Worm (Caenorhabditis elegans): Measurements from ENCODE around the gene C27D9.2.

DNA sequence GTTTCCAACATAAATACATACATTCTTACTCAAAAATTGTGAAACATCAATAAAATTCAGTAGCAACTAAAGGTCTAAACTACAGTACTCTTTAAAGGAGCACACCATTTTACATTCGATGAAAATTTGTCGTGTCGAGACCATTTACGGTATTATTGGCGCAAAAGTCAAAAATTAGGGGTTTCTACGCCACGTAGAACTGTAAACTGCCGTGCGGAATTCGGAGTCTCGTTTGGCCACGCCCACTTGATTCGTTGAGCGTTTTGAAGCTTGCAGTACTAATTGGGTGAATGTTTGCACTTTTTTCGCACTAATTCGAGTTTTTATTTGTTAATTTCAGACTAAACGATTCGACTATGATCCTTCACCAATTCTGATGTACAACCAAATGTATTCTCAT is 34.0 kb upstream of the C27D9.2 start:
- no peak for TF ChIP-seq F13C5.2 (tag; optimal IDR thresholded peaks at IDR 0.05)
- TF ChIP-seq tbx-11 (GFP tag; IDR thresholded peaks at IDR 0.05) = no peak
- TF ChIP-seq tra-4 (tag; optimal IDR thresholded peaks at IDR 0.05) = no peak
- no peak for TF ChIP-seq flt-1 (GFP tag; IDR thresholded peaks at IDR 0.05)
- no peak for TF ChIP-seq tbx-37 (GFP tag; conservative IDR thresholded peaks at IDR 0.05)
- TF ChIP-seq B0310.2 (tag; optimal IDR thresholded peaks at IDR 0.05) = no peak
